Worm (Caenorhabditis elegans): Measurements from ENCODE around the gene spe-36.

spe-36 gene

ce11 chrIV:11623759-11624287 lies 31.8 kb upstream of the spe-36 start:
- TF ChIP-seq cebp-1 (GFP tag; IDR thresholded peaks at IDR 0.05) (no peak), cebp-1 (tag; optimal IDR thresholded peaks at IDR 0.05) (peak; percentile 14), ztf-26 (tag; optimal IDR thresholded peaks at IDR 0.05) (no peak), nhr-80 (tag; optimal IDR thresholded peaks at IDR 0.05) (peak; percentile 66)

- no peak for TF ChIP-seq F49E8.2 (tag; optimal IDR thresholded peaks at IDR 0.05; ENCODE audit: insufficient read depth)
- TF ChIP-seq aptf-2 (GFP tag; conservative IDR thresholded peaks at IDR 0.05) = no peak
- TF ChIP-seq T26A5.8 (tag; optimal IDR thresholded peaks at IDR 0.05) = no peak
- no peak for TF ChIP-seq egrh-3 (GFP tag; IDR thresholded peaks at IDR 0.05)
- TF ChIP-seq rpc-1 (optimal IDR thresholded peaks at IDR 0.05) = no peak
- TF ChIP-seq rpc-1 (tag; optimal IDR thresholded peaks at IDR 0.05) = no peak
- TF ChIP-seq B0035.1 (tag; optimal IDR thresholded peaks at IDR 0.05) = no peak
- no peak for TF ChIP-seq ets-4 (GFP tag; optimal IDR thresholded peaks at IDR 0.05)
These were observed 31.0 kb upstream of the spe-36 start, which contains the start of gene lys-4 for ce11 chrIV:11623060-11623459. Gene lys-4, minus strand, starts transcription at chrIV:11623174.

DNA sequence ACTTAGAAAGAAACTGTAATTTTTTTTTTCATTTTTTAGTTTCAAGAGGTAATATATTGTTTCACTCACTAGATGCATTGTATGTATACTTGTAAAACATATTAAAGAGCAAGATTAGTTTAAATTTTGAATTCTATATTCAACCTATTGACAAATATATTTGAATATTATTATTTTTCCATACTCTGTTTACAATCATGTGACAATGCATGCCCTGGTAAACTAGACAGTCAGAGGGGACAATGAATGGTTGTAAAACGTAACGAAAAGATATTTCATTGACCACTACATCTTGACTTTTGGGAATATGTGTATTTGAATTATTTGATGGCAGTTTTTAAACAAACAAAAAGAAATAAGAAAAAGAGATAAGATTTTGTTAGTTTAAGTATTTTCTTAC lies 30.3 kb upstream of the spe-36 start:
- no peak for TF ChIP-seq ztf-3 (GFP tag; optimal IDR thresholded peaks at IDR 0.05)
- TF ChIP-seq unc-130 (GFP tag; optimal IDR thresholded peaks at IDR 0.05) = no peak
- TF ChIP-seq tbp1 (GFP tag; optimal IDR thresholded peaks at IDR 0.05) = no peak
- no peak for TF ChIP-seq die-1 (tag; optimal IDR thresholded peaks at IDR 0.05)
- TF ChIP-seq egrh-3 (GFP tag; IDR thresholded peaks at IDR 0.05) = no peak
- no peak for TF ChIP-seq madf-6 (GFP tag; IDR thresholded peaks at IDR 0.05)
- no peak for TF ChIP-seq ceh-91 (GFP tag; IDR thresholded peaks at IDR 0.05)
- no peak for TF ChIP-seq ceh-100 (GFP tag; IDR thresholded peaks at IDR 0.05)
- TF ChIP-seq ztf-22 (GFP tag; optimal IDR thresholded peaks at IDR 0.05) = no peak
- TF ChIP-seq nhr-27 (tag; optimal IDR thresholded peaks at IDR 0.05) = no peak
- no peak for TF ChIP-seq efl-1 (GFP tag; optimal IDR thresholded peaks at IDR 0.05)
- TF ChIP-seq lin-35 (GFP tag; optimal IDR thresholded peaks at IDR 0.05) = no peak
- no peak for TF ChIP-seq ZK185.1 (tag; optimal IDR thresholded peaks at IDR 0.05; ENCODE audit: poor library complexity, severe bottlenecking)
- no peak for TF ChIP-seq F33H1.4 (GFP tag; IDR thresholded peaks at IDR 0.05)
- TF ChIP-seq madf-3 (GFP tag; IDR thresholded peaks at IDR 0.05) = no peak
- TF ChIP-seq F10E7.11 (tag; optimal IDR thresholded peaks at IDR 0.05) = no peak
- no peak for TF ChIP-seq ztf-6 (GFP tag; IDR thresholded peaks at IDR 0.05)
- no peak for TF ChIP-seq Y56A3A.18 (GFP tag; IDR thresholded peaks at IDR 0.05)

ce11 chrIV:11620909-11621308 lies 28.8 kb upstream of the spe-36 start, which contains the start of gene dsl-5:
Gene dsl-5, minus strand, starts transcription at chrIV:11621009.
- TF ChIP-seq dox-1 (GFP tag; IDR thresholded peaks at IDR 0.05) (no peak), atf-7 (tag; optimal IDR thresholded peaks at IDR 0.05) (peak; percentile 43), attf-6 (GFP tag; IDR thresholded peaks at IDR 0.05) (no peak)

DNA sequence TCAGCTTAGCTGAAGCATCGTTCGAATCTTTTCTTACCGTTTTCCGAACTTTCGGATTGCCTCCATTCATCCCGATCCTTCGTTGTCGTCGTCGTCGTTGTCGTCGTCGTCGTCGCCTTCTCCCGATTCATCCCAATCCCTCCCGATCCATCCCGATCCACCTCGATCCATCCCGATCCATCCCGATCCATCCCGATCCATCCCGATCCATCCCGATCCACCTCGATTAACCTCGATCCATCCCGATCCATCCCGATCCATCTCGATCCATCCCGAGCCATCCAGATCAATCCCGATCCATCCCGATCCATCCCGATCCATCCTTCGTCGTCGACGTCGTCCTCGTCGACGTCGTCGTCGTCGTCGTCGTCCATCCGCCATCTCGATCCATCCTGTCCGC lies 24.5 kb upstream of the spe-36 start:
- TF ChIP-seq nfyb-1 (GFP tag; IDR thresholded peaks at IDR 0.05) = 0 out of 2 replicates have a peak, but pooled peaks have one; percentile 44
- TF ChIP-seq egrh-3 (GFP tag; IDR thresholded peaks at IDR 0.05) = peak; percentile 90; the same call in 1 of the 2 replicates
- 0 out of 2 replicates have a peak, but pooled peaks have one; percentile 68 for TF ChIP-seq F37B4.10 (GFP tag; IDR thresholded peaks at IDR 0.05)
- TF ChIP-seq mcd-1 (GFP tag; IDR thresholded peaks at IDR 0.05) = peak; percentile 42; the same call in 1 of the 2 replicates
- peak; percentile 64; the same call in 1 of the 2 replicates for TF ChIP-seq nhr-120 (GFP tag; IDR thresholded peaks at IDR 0.05)

Measured in whole organism, young adult.